Worm (Caenorhabditis elegans) whole organism, L4 larva: ENCODE results near the gene tsp-3.

ENCODE experiments used
- F10B5.3 ChIP-seq: sonication (generic microtip); optimal IDR thresholded peaks from 2 replicates; lab custom pipeline; 2016; ENCODE audit warnings: mild to moderate bottlenecking, missing genetic modification characterization, missing compliant biosample characterization
- R02D3.7 ChIP-seq: fragments of 150-350 bp; sonication (generic microtip); optimal IDR thresholded peaks from 3 replicates; lab custom pipeline; 2014; ENCODE audit warnings: missing biosample characterization, missing genetic modification characterization
- Y75B8A.6 ChIP-seq: fragments of 200-800 bp; sonication (Bioruptor generic); IDR thresholded peaks from 2 replicates; pipeline ENCODE4 v1.3.6; 2022; ENCODE audit warnings: missing genetic modification reagents, missing genetic modification characterization, missing compliant biosample characterization
- aha-1 ChIP-seq: fragments of 150-350 bp; peaks from one replicate; lab custom pipeline; 2014; ENCODE audit warnings: missing biosample characterization, missing genetic modification characterization
- hlh-30 ChIP-seq: sonication (generic microtip); optimal IDR thresholded peaks from 2 replicates; lab custom pipeline; 2017; ENCODE audit warnings: antibody characterized with exemption, mild to moderate bottlenecking, missing genetic modification characterization, missing compliant biosample characterization; ENCODE audit not compliant: insufficient read depth
- lin-15B ChIP-seq: fragments of 150-350 bp; sonication (generic microtip); optimal IDR thresholded peaks from 3 replicates; lab custom pipeline; 2014; ENCODE audit warnings: missing biosample characterization, missing genetic modification characterization
- lsy-2 ChIP-seq, 2 experiments: fragments of 150-350 bp in 1 of 2; sonication (generic microtip) in 1 of 2; optimal IDR thresholded peaks; 2 replicates each; lab custom pipeline; 2014 to 2017; ENCODE audit warnings: missing biosample characterization in 2 of 2, missing genetic modification characterization in 2 of 2
- mes-2 ChIP-seq: sonication (generic microtip); optimal IDR thresholded peaks from 2 replicates; lab custom pipeline; 2016; ENCODE audit warnings: missing genotype, mild to moderate bottlenecking, missing genetic modification characterization, missing compliant biosample characterization; ENCODE audit not compliant: poor library complexity, severe bottlenecking
- pha-4 ChIP-seq, 2 experiments: fragments of 150-350 bp in 1 of 2; fragments of 200-800 bp in 1 of 2; sonication (Bioruptor generic) in 1 of 2; IDR thresholded peaks in 1 of 2; optimal IDR thresholded peaks in 1 of 2; 2 replicates each; pipeline versions ENCODE4 v1.3.6 to Lab custom; 2014 to 2022; ENCODE audit warnings: missing genetic modification characterization in 2 of 2, missing genetic modification reagents in 2 of 2, missing biosample characterization in 1 of 2, missing compliant biosample characterization in 1 of 2
- unc-39 ChIP-seq: sonication (generic microtip); optimal IDR thresholded peaks from 2 replicates; lab custom pipeline; 2017; ENCODE audit warnings: missing biosample characterization, missing genetic modification characterization
- unc-62 ChIP-seq, 3 experiments: fragments of 150-350 bp in 1 of 3; sonication (generic microtip); optimal IDR thresholded peaks in 2 of 3; peaks in 1 of 3; 1 replicate in 1 of 3; 2 replicates in 2 of 3; lab custom pipeline; 2014 to 2017; ENCODE audit warnings: missing biosample characterization in 3 of 3, missing genetic modification characterization in 3 of 3, missing genetic modification reagents in 3 of 3, missing genotype in 1 of 3
- zag-1 ChIP-seq: fragments of 150-350 bp; optimal IDR thresholded peaks from 2 replicates; lab custom pipeline; 2014; ENCODE audit warnings: missing biosample characterization, missing genetic modification characterization
- zip-2 ChIP-seq: fragments of 150-350 bp; optimal IDR thresholded peaks from 2 replicates; lab custom pipeline; 2014; ENCODE audit warnings: missing biosample characterization, missing genetic modification characterization
- ztf-11 ChIP-seq: fragments of 150-350 bp; optimal IDR thresholded peaks from 2 replicates; lab custom pipeline; 2014; ENCODE audit warnings: missing biosample characterization, missing genetic modification characterization

ce11 chrIII:13246265-13246664 is 33.8 kb downstream of the tsp-3 start, which contains the start of gene anoh-1:
- TF ChIP-seq lsy-2 (tag; optimal IDR thresholded peaks at IDR 0.05; lab: Kevin White, UChicago) (no peak), mes-2 (tag; lab: Kevin White, UChicago) (no peak), zag-1 (tag; lab: Kevin White, UChicago) (no peak), F10B5.3 (tag; lab: Kevin White, UChicago) (no peak), ztf-11 (tag; lab: Kevin White, UChicago) (no peak), unc-39 (tag; lab: Kevin White, UChicago) (no peak), unc-62 (GFP tag; optimal IDR thresholded peaks at IDR 0.05 in 1 of 2; lab: Kevin White, UChicago) (no peak), unc-62 (tag; optimal IDR thresholded peaks at IDR 0.05; lab: Kevin White, UChicago) (no peak), pha-4 (GFP tag; IDR thresholded peaks at IDR 0.05; lab: Robert Waterston, UW) (no peak), pha-4 (tag; optimal IDR thresholded peaks at IDR 0.05; lab: Kevin White, UChicago) (no peak), lin-15B (tag; lab: Kevin White, UChicago) (no peak), hlh-30 (tag; lab: Kevin White, UChicago) (no peak), aha-1 (tag; lab: Kevin White, UChicago) (no peak), Y75B8A.6 (GFP tag; lab: Robert Waterston, UW) (no peak), zip-2 (no peak), R02D3.7 (tag; lab: Kevin White, UChicago) (no peak)
